Worm (Caenorhabditis elegans): ENCODE measurements around the gene fkh-9.

DNA sequence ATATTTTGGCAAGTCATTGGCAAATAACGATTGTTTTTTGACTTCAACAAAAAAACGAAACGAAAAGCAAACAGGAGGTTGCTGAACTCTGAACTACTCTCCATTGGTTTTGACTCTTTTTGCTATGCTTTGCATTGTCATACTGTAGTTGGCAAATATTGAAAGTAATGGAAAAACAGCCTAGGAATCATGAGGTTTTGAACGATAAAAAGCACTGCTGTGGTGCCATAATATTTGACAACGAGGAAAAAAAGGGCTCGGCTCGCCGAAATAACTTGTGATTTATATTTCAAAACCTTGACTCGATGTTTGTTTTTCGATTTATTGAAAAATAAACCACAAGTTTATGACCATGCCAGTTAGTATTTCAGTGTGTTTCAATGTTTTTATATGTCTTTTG lies 7.1 kb downstream of the fkh-9 start:
- TF ChIP-seq mml-1 (tag; optimal IDR thresholded peaks at IDR 0.05), result no peak
- TF ChIP-seq nhr-11 (tag; optimal IDR thresholded peaks at IDR 0.05), result no peak
- TF ChIP-seq pha-4 (tag; optimal IDR thresholded peaks at IDR 0.05), result peak; percentile 97
- no peak for TF ChIP-seq unc-39 (tag; optimal IDR thresholded peaks at IDR 0.05)
- TF ChIP-seq fkh-10 (GFP tag; optimal IDR thresholded peaks at IDR 0.05), result no peak
- no peak for TF ChIP-seq skn-1 (tag; optimal IDR thresholded peaks at IDR 0.05)
- no peak for TF ChIP-seq ztf-4 (tag; optimal IDR thresholded peaks at IDR 0.05)
- TF ChIP-seq fos-1 (tag; optimal IDR thresholded peaks at IDR 0.05), result no peak
- no peak for TF ChIP-seq ztf-11 (tag; optimal IDR thresholded peaks at IDR 0.05)
- TF ChIP-seq ceh-82 (tag; optimal IDR thresholded peaks at IDR 0.05), result no peak
- TF ChIP-seq egl-27 (tag; optimal IDR thresholded peaks at IDR 0.05), result no peak
- TF ChIP-seq aly-2 (tag; optimal IDR thresholded peaks at IDR 0.05), result no peak
- no peak for TF ChIP-seq tbx-2 (tag; optimal IDR thresholded peaks at IDR 0.05)

Data from whole organism, L3 larva.